Fruit fly (Drosophila melanogaster): Measurements from ENCODE around the gene Ir7c.

Ir7c gene

dm6 chrX:7901153-7902038, 27.2 kb downstream of the Ir7c start, which contains the start of the genes RpS6 and bys:
Gene RpS6 (minus strand): TSS chrX:7901331.
Gene bys (plus strand): TSS chrX:7901880.
- TF ChIP-seq CG14655 (GFP tag; optimal IDR thresholded peaks at IDR 0.05), result no peak
- peak; percentile 44; the same call in 1 of the 2 replicates for TF ChIP-seq CG12605 (GFP tag; IDR thresholded peaks at IDR 0.05)
- TF ChIP-seq CG15710 (tag; optimal IDR thresholded peaks at IDR 0.05), result peak; percentile 16
- TF ChIP-seq fd96Ca (GFP tag; IDR thresholded peaks at IDR 0.05), result peak; percentile 58; the same call in 1 of the 3 replicates
- peak; percentile 66 for TF ChIP-seq CG4496 (GFP tag; IDR thresholded peaks at IDR 0.05)
- TF ChIP-seq Snoo (tag; optimal IDR thresholded peaks at IDR 0.05), result peak; percentile 60
- TF ChIP-seq CG13204 (GFP tag; optimal IDR thresholded peaks at IDR 0.05), result no peak
- TF ChIP-seq Pif1A (GFP tag; optimal IDR thresholded peaks at IDR 0.05), result peak; percentile 61
- peak; percentile 28 for TF ChIP-seq CG9948 (tag; optimal IDR thresholded peaks at IDR 0.05)
- no peak for TF ChIP-seq CG8301 (tag; optimal IDR thresholded peaks at IDR 0.05)
- TF ChIP-seq CG8159 (tag; optimal IDR thresholded peaks at IDR 0.05), result peak; percentile 16
- peak; percentile 24 for TF ChIP-seq CG34367 (tag; optimal IDR thresholded peaks at IDR 0.05)
- peak; percentile 38 for TF ChIP-seq Ets98B (GFP tag; IDR thresholded peaks at IDR 0.05)

- TF ChIP-seq fd96Ca (GFP tag; IDR thresholded peaks at IDR 0.05) (peak; percentile 90), CG34367 (tag; optimal IDR thresholded peaks at IDR 0.05) (peak; percentile 75), Pif1B (GFP tag; optimal IDR thresholded peaks at IDR 0.05) (peak; percentile 72), CG14655 (GFP tag; optimal IDR thresholded peaks at IDR 0.05) (peak; percentile 85), CG15710 (tag; optimal IDR thresholded peaks at IDR 0.05) (peak; percentile 79), EcR (GFP tag; optimal IDR thresholded peaks at IDR 0.05) (peak; percentile 76), CG9948 (tag; optimal IDR thresholded peaks at IDR 0.05) (peak; percentile 70), CG8159 (tag; optimal IDR thresholded peaks at IDR 0.05) (peak; percentile 83), Pif1A (GFP tag; optimal IDR thresholded peaks at IDR 0.05) (no peak), Snoo (tag; optimal IDR thresholded peaks at IDR 0.05) (peak; percentile 56), CG17806 (tag; optimal IDR thresholded peaks at IDR 0.05) (peak; percentile 74), CG32121 (GFP tag; IDR thresholded peaks at IDR 0.05) (peak; percentile 89), D1 (tag; optimal IDR thresholded peaks at IDR 0.05) (no peak), Ets98B (GFP tag; IDR thresholded peaks at IDR 0.05) (peak; percentile 85), CG8301 (tag; optimal IDR thresholded peaks at IDR 0.05) (peak; percentile 79), CG12605 (GFP tag; IDR thresholded peaks at IDR 0.05) (peak; percentile 66), rn (GFP tag; IDR thresholded peaks at IDR 0.05) (no peak), CG4496 (GFP tag; IDR thresholded peaks at IDR 0.05) (peak; percentile 91), gl (tag; optimal IDR thresholded peaks at IDR 0.05) (peak; percentile 59), CG10348 (GFP tag; IDR thresholded peaks at IDR 0.05) (0 out of 2 replicates have a peak, but pooled peaks have one; percentile 31), CG13204 (GFP tag; optimal IDR thresholded peaks at IDR 0.05) (no peak)
These were observed 34.3 kb downstream of the Ir7c start, which contains the start of the genes dpr14 and spidey for dm6 chrX:7908239-7909068. Gene dpr14 (minus strand): TSS chrX:7908286. Gene spidey (plus strand): TSS chrX:7908931.

dm6 chrX:7909069-7909389, 34.8 kb downstream of the Ir7c start:
- TF ChIP-seq CG8301 (tag; optimal IDR thresholded peaks at IDR 0.05), result no peak
- no peak for TF ChIP-seq Pif1B (GFP tag; optimal IDR thresholded peaks at IDR 0.05)
- TF ChIP-seq fd96Ca (GFP tag; IDR thresholded peaks at IDR 0.05), result no peak
- TF ChIP-seq Snoo (tag; optimal IDR thresholded peaks at IDR 0.05), result no peak

- TF ChIP-seq CG4496 (GFP tag; IDR thresholded peaks at IDR 0.05), result 0 out of 3 replicates have a peak, but pooled peaks have one; percentile 23
- TF ChIP-seq CG8159 (tag; optimal IDR thresholded peaks at IDR 0.05), result no peak
These were observed 35.3 kb downstream of the Ir7c start for dm6 chrX:7909482-7909881.

- TF ChIP-seq CG9948 (tag; optimal IDR thresholded peaks at IDR 0.05), result no peak
- no peak for TF ChIP-seq CG13204 (GFP tag; optimal IDR thresholded peaks at IDR 0.05)
- peak; percentile 4 for TF ChIP-seq EcR (GFP tag; optimal IDR thresholded peaks at IDR 0.05)
These were observed 37.9 kb downstream of the Ir7c start, which contains the start of gene snz for dm6 chrX:7911983-7912630. Gene snz (plus strand): TSS chrX:7912089.

Measured in whole organism, pupa.